Fruit fly (Drosophila melanogaster): ENCODE results near the gene CG43760.

CG43760 gene

dm6 chr2L:15773013-15773412 lies 3.6 kb downstream of the CG43760 start, which contains the start of gene CG31826:
CG31826 (minus strand) TSS chr2L:15773113.
- TF ChIP-seq OdsH (GFP tag; optimal IDR thresholded peaks at IDR 0.05) (no peak), Sox14 (GFP tag; optimal IDR thresholded peaks at IDR 0.05) (no peak), net (GFP tag; optimal IDR thresholded peaks at IDR 0.05) (no peak), CG1621 (tag; optimal IDR thresholded peaks at IDR 0.05) (no peak), Blimp-1 (GFP tag; optimal IDR thresholded peaks at IDR 0.05) (no peak)

- TF ChIP-seq CG8119 (GFP tag; IDR thresholded peaks at IDR 0.05) (no peak), Sox14 (GFP tag; optimal IDR thresholded peaks at IDR 0.05) (no peak), CG31627 (GFP tag; optimal IDR thresholded peaks at IDR 0.05) (no peak), svp (GFP tag) (no peak), Lpt (GFP tag; optimal IDR thresholded peaks at IDR 0.05) (no peak), CG9139 (GFP tag; optimal IDR thresholded peaks at IDR 0.05) (no peak), spab (GFP tag; optimal IDR thresholded peaks at IDR 0.05) (no peak), eg (GFP tag; IDR thresholded peaks at IDR 0.05) (no peak), Eip78C (GFP tag) (no peak), Met (GFP tag; optimal IDR thresholded peaks at IDR 0.05) (no peak), dac (GFP tag; optimal IDR thresholded peaks at IDR 0.05) (no peak), Blimp-1 (GFP tag; optimal IDR thresholded peaks at IDR 0.05) (no peak), CG6854 (GFP tag; optimal IDR thresholded peaks at IDR 0.05) (no peak)
These were observed 5.7 kb downstream of the CG43760 start, which contains the start of gene Ku80 for dm6 chr2L:15770978-15771377. Ku80 (minus strand) TSS chr2L:15771159.

- no peak for TF ChIP-seq CG16779 (tag; optimal IDR thresholded peaks at IDR 0.05)
- TF ChIP-seq CG1621 (tag; optimal IDR thresholded peaks at IDR 0.05) = no peak
- no peak for TF ChIP-seq CG8319 (GFP tag; optimal IDR thresholded peaks at IDR 0.05)
- TF ChIP-seq achi (GFP tag; optimal IDR thresholded peaks at IDR 0.05) = no peak
- TF ChIP-seq Ets96B (tag; optimal IDR thresholded peaks at IDR 0.05) = no peak
- no peak for TF ChIP-seq CG6276 (GFP tag; optimal IDR thresholded peaks at IDR 0.05)
These were observed 8.6 kb downstream of the CG43760 start, which contains the start of gene wek for dm6 chr2L:15768097-15768496. wek (minus strand) TSS chr2L:15768349.

dm6 chr2L:15764029-15764428 lies 12.6 kb downstream of the CG43760 start, which contains the start of gene CG3793:
CG3793 (plus strand) TSS chr2L:15764220.
- no peak for TF ChIP-seq Hr39 (GFP tag; optimal IDR thresholded peaks at IDR 0.05)
- no peak for TF ChIP-seq Eip75B (GFP tag; optimal IDR thresholded peaks at IDR 0.05)
- TF ChIP-seq CG6792 (GFP tag; optimal IDR thresholded peaks at IDR 0.05) = no peak
- TF ChIP-seq pdm3 (GFP tag; optimal IDR thresholded peaks at IDR 0.05) = no peak

dm6 chr2L:15763401-15763800 lies 13.3 kb downstream of the CG43760 start:
- TF ChIP-seq fkh (GFP tag; optimal IDR thresholded peaks at IDR 0.05) = no peak
- no peak for TF ChIP-seq CG8632 (GFP tag; optimal IDR thresholded peaks at IDR 0.05)
- no peak for TF ChIP-seq Ets21C (GFP tag; optimal IDR thresholded peaks at IDR 0.05)

- TF ChIP-seq CG4318 (GFP tag; optimal IDR thresholded peaks at IDR 0.05) = no peak
- TF ChIP-seq svp (GFP tag) = peak; percentile 63
- peak; percentile 13; the same call in 1 of the 2 replicates for TF ChIP-seq CG11294 (GFP tag; IDR thresholded peaks at IDR 0.05)
- TF ChIP-seq Lpt (GFP tag; optimal IDR thresholded peaks at IDR 0.05) = peak; percentile 57
- TF ChIP-seq Eip93F (GFP tag; optimal IDR thresholded peaks at IDR 0.05) = peak; percentile 42
- peak; percentile 44; the same call in 1 of the 2 replicates for TF ChIP-seq CG15336 (GFP tag; IDR thresholded peaks at IDR 0.05)
- peak; percentile 70; the same call in 2 of the 3 replicates for TF ChIP-seq CG6163 (GFP tag; IDR thresholded peaks at IDR 0.05)
- peak; percentile 52; the same call in 2 of the 3 replicates for TF ChIP-seq eg (GFP tag; IDR thresholded peaks at IDR 0.05)
- TF ChIP-seq CG6808 (GFP tag; optimal IDR thresholded peaks at IDR 0.05) = no peak
- peak; percentile 64 for TF ChIP-seq CG6854 (GFP tag; optimal IDR thresholded peaks at IDR 0.05)
These were observed 14.2 kb downstream of the CG43760 start, which contains the start of gene Gli for dm6 chr2L:15762466-15762865. Gli (minus strand) TSS chr2L:15762758.

Data from whole organism, prepupa.